Worm (Caenorhabditis elegans): ENCODE results near the gene ugt-67.

DNA sequence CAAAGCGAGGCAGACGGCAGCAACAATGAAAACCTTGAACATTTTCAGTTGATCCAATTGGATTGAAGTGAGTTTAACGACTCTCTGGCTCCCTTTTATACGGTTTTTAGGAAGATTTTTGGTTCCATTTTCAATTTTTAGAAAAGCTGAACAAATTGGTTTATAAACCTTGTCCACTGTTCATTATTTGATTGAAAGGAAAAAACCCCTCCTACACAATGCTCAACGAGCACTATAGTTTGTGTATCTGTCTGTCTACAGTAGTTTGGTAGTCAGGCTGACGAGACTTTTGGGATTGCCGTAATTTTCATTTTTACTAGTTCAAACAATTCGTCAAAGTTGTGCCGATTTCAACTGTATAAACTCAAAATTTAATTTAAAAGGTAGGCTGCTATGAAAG is 21.9 kb upstream of the ugt-67 start, which contains the start of gene T19H12.15:
- no peak for TF ChIP-seq dao-5 (tag; optimal IDR thresholded peaks at IDR 0.05)
- TF ChIP-seq him-1 (tag; optimal IDR thresholded peaks at IDR 0.05), result no peak
